Fruit fly (Drosophila melanogaster): ENCODE results near the gene Wdr24.
A peak's percentile ranks its signal among the peaks of the same experiment; 100 is the strongest.

Wdr24 gene

dm6 chr3R:29757226-29757625, 12.3 kb upstream of the Wdr24 start (continued):
- TF ChIP-seq Med (GFP tag), result peak; percentile 89
- TF ChIP-seq ci (GFP tag; IDR thresholded peaks at IDR 0.05), result peak; percentile 69; the same call in 2 of the 3 replicates
- peak; percentile 37 for TF ChIP-seq Sox102F (GFP tag; optimal IDR thresholded peaks at IDR 0.05)
- 0 out of 2 replicates have a peak, but pooled peaks have one; percentile 38 for TF ChIP-seq ranshi (GFP tag; IDR thresholded peaks at IDR 0.05)
- peak in 1 of 2 experiments; percentile 2 for TF ChIP-seq Pdp1 (GFP tag; optimal IDR thresholded peaks at IDR 0.05)
- peak; percentile 32 for TF ChIP-seq MTF-1 (GFP tag; optimal IDR thresholded peaks at IDR 0.05; ENCODE audit: borderline replicate concordance)
- peak; percentile 53 for TF ChIP-seq lab (GFP tag; optimal IDR thresholded peaks at IDR 0.05)
- no peak for TF ChIP-seq CG8478 (optimal IDR thresholded peaks at IDR 0.05)
- TF ChIP-seq CG14050 (GFP tag; IDR thresholded peaks at IDR 0.05), result no peak
- peak; percentile 80 for TF ChIP-seq ATbp (GFP tag; optimal IDR thresholded peaks at IDR 0.05)
- peak; percentile 9; the same call in 1 of the 2 replicates for TF ChIP-seq onecut (GFP tag; IDR thresholded peaks at IDR 0.05)
- peak; percentile 27 for TF ChIP-seq CG11504 (tag; optimal IDR thresholded peaks at IDR 0.05)
- TF ChIP-seq nau (GFP tag; optimal IDR thresholded peaks at IDR 0.05), result peak; percentile 49

- no peak for TF ChIP-seq sima (GFP tag; optimal IDR thresholded peaks at IDR 0.05)
- peak; percentile 13; the same call in 1 of the 2 replicates for TF ChIP-seq Drgx (GFP tag; IDR thresholded peaks at IDR 0.05)
Observed at dm6 chr3R:29756153-29756552, 11.3 kb upstream of the Wdr24 start.

dm6 chr3R:29755248-29755647, 10.4 kb upstream of the Wdr24 start:
- TF ChIP-seq CG4707 (GFP tag; optimal IDR thresholded peaks at IDR 0.05) (no peak), phol (tag; optimal IDR thresholded peaks at IDR 0.05) (peak; percentile 9), btn (GFP tag; optimal IDR thresholded peaks at IDR 0.05) (no peak), Sry-δ (GFP tag; optimal IDR thresholded peaks at IDR 0.05) (no peak), CG32532 (GFP tag; IDR thresholded peaks at IDR 0.05) (no peak), Pdp1 (GFP tag; optimal IDR thresholded peaks at IDR 0.05) (no peak), CG13424 (tag; optimal IDR thresholded peaks at IDR 0.05) (peak; percentile 30), CG10462 (GFP tag; optimal IDR thresholded peaks at IDR 0.05) (no peak), stwl (tag; optimal IDR thresholded peaks at IDR 0.05) (no peak), CG15073 (GFP tag; optimal IDR thresholded peaks at IDR 0.05) (no peak), HLH3B (GFP tag; IDR thresholded peaks at IDR 0.05) (peak; percentile 45; the same call in 1 of the 2 replicates), CG14441 (GFP tag; IDR thresholded peaks at IDR 0.05) (peak; percentile 66), br (optimal IDR thresholded peaks at IDR 0.05) (no peak), ATbp (GFP tag; optimal IDR thresholded peaks at IDR 0.05) (peak; percentile 46), CG6272 (GFP tag; IDR thresholded peaks at IDR 0.05) (peak; percentile 43; the same call in 1 of the 2 replicates), BEAF-32 (GFP tag; optimal IDR thresholded peaks at IDR 0.05) (no peak), sens-2 (GFP tag; IDR thresholded peaks at IDR 0.05) (no peak), CG31224 (GFP tag; IDR thresholded peaks at IDR 0.05) (no peak), CG2678 (tag; optimal IDR thresholded peaks at IDR 0.05) (no peak), CG2129 (GFP tag; IDR thresholded peaks at IDR 0.05; ENCODE audit: partially characterized antibody) (no peak), sna (GFP tag; IDR thresholded peaks at IDR 0.05; ENCODE audit: partially characterized antibody) (no peak), jing (GFP tag; optimal IDR thresholded peaks at IDR 0.05) (no peak), Trl (optimal IDR thresholded peaks at IDR 0.05) (no peak), Trl (GFP tag; optimal IDR thresholded peaks at IDR 0.05) (no peak), CG34422 (GFP tag; IDR thresholded peaks at IDR 0.05) (0 out of 3 replicates have a peak, but pooled peaks have one; percentile 29), CG7372 (GFP tag; IDR thresholded peaks at IDR 0.05) (0 out of 2 replicates have a peak, but pooled peaks have one; percentile 42), Dip3 (GFP tag; optimal IDR thresholded peaks at IDR 0.05) (no peak), ci (GFP tag; IDR thresholded peaks at IDR 0.05) (peak; percentile 68), psq (GFP tag; optimal IDR thresholded peaks at IDR 0.05) (no peak), CG9932 (GFP tag; IDR thresholded peaks at IDR 0.05) (no peak), sens (GFP tag) (peak; percentile 73), Poxn (GFP tag; IDR thresholded peaks at IDR 0.05) (no peak), her (GFP tag; optimal IDR thresholded peaks at IDR 0.05) (no peak), schlank (tag; optimal IDR thresholded peaks at IDR 0.05) (no peak), Eip74EF (GFP tag; optimal IDR thresholded peaks at IDR 0.05) (no peak), CG11093 (GFP tag; IDR thresholded peaks at IDR 0.05) (no peak), stc (GFP tag; IDR thresholded peaks at IDR 0.05) (0 out of 2 replicates have a peak, but pooled peaks have one; percentile 27)
